Fruit fly (Drosophila melanogaster) whole organism: ENCODE measurements around the gene CG33489.

Source experiments
- Dll ChIP-seq: fragments of >200 bp; optimal IDR thresholded peaks from 2 replicates; lab custom pipeline; 2017
- psq ChIP-seq: fragments of >200 bp; optimal IDR thresholded peaks from 2 replicates; lab custom pipeline; 2017
- usp ChIP-seq: fragments of >200 bp; optimal IDR thresholded peaks from 2 replicates; lab custom pipeline; 2017; ENCODE audit warnings: missing biosample characterization, missing genetic modification characterization, mixed read lengths

dm6 chr3L:11530370-11530769 is 46.5 kb downstream of the CG33489 start:
- TF ChIP-seq psq (lab: Kevin White, UChicago) (no peak), Dll (no peak), usp (GFP tag; lab: Kevin White, UChicago) (no peak)
